Fruit fly (Drosophila melanogaster) whole organism, embryonic: ENCODE data around the gene CG42685.

ENCODE experiments used
- CTCF ChIP-seq: fragments of 200-800 bp; sonication (Bioruptor generic); optimal IDR thresholded peaks from 2 replicates; lab custom pipeline; 2017; ENCODE audit warnings: missing biosample characterization, mild to moderate bottlenecking, missing genetic modification characterization, moderate library complexity
- Ets65A ChIP-seq: fragments of 200-800 bp; sonication (Bioruptor generic); peaks from one replicate; lab custom pipeline; 2016; ENCODE audit warnings: missing biosample characterization, missing genetic modification characterization
- Fer3 ChIP-seq: fragments of 200-800 bp; sonication (Bioruptor generic); optimal IDR thresholded peaks from 2 replicates; lab custom pipeline; 2018; ENCODE audit warnings: missing biosample characterization, mild to moderate bottlenecking, missing genetic modification characterization, moderate library complexity
- Lpt ChIP-seq: fragments of >200 bp; optimal IDR thresholded peaks from 2 replicates; lab custom pipeline; 2018; ENCODE audit warnings: missing biosample characterization, missing genetic modification characterization
- Usf ChIP-seq: fragments of 200-800 bp; sonication (Bioruptor generic); optimal IDR thresholded peaks from 2 replicates; lab custom pipeline; 2017; ENCODE audit warnings: missing genotype, missing biosample characterization, missing genetic modification characterization
- dmrt11E ChIP-seq: fragments of 200-800 bp; sonication (Bioruptor generic); optimal IDR thresholded peaks from 3 replicates; lab custom pipeline; 2018; ENCODE audit warnings: missing biosample characterization, mild to moderate bottlenecking, missing genetic modification characterization, moderate library complexity
- fru ChIP-seq: fragments of >200 bp; optimal IDR thresholded peaks from 2 replicates; lab custom pipeline; 2017
- slp2 ChIP-seq: fragments of 200-800 bp; sonication (Bioruptor generic); optimal IDR thresholded peaks from 2 replicates; lab custom pipeline; 2016; ENCODE audit warnings: missing biosample characterization, missing genetic modification characterization

DNA sequence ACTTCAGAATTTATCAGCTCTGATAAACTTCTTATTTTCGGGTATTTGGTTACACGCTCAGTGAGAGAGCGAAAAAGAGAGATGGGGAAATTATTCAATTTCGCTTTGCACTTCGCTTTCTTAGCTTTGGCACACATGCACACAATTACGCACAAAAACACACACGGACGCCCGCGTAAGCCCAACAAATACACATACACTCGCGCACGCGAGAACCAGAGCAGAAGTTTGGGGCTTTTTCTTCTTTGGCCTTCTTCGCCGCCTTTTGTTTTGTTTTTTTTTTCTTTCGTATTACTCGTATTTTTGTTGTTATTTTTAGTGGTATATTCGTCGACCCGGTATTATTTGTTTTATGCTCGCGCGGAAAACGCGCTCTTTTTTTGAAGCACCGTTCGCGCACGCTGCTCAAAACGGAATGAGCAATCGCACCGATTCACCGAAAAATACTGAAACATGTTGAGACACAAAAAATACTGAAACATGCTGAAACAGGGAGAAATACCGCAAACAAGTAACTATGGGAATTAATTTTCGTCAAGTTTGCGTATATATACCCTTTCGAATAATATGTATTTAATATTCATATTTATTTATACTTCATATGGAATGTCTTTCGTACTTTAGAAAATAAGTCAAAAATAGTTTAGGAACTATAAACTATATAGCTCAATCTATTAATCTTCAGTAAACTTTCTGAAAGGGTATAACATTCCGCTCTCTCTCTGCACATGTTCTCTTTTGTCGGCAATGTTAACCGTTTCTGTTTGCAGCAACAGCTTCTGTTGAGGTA is 40.9 kb downstream of the CG42685 start, which contains the start of gene osp:
- TF ChIP-seq Ets65A (GFP tag; lab: Kevin White, UChicago), result peak; percentile 61
- TF ChIP-seq slp2 (GFP tag; lab: Kevin White, UChicago), result peak; percentile 47
- TF ChIP-seq CTCF (GFP tag; lab: Kevin White, UChicago), result peak; percentile 40
- peak; percentile 99 for TF ChIP-seq Fer3 (tag; lab: Kevin White, UChicago)
- TF ChIP-seq fru (lab: Kevin White, UChicago), result no peak
- TF ChIP-seq Lpt (GFP tag; lab: Kevin White, UChicago), result no peak
- TF ChIP-seq Usf (GFP tag; lab: Kevin White, UChicago), result peak; percentile 87
- peak; percentile 99 for TF ChIP-seq dmrt11E (tag; lab: Kevin White, UChicago)
